Worm (Caenorhabditis elegans) whole organism, L1 larva: ENCODE measurements around the gene F54H12.10.

ENCODE experiments used
- C04F5.9 ChIP-seq: sonication (generic microtip); optimal IDR thresholded peaks from 2 replicates; lab custom pipeline; 2016; ENCODE audit warnings: missing genetic modification characterization, missing compliant biosample characterization
- aha-1 ChIP-seq: fragments of 150-350 bp; optimal IDR thresholded peaks from 2 replicates; lab custom pipeline; 2014; ENCODE audit warnings: missing biosample characterization, missing genetic modification characterization
- blmp-1 ChIP-seq: fragments of 150-350 bp; optimal IDR thresholded peaks from 2 replicates; lab custom pipeline; 2014; ENCODE audit warnings: missing biosample characterization, missing genetic modification characterization
- dpl-1 ChIP-seq, 3 experiments: fragments of 150-350 bp in 2 of 3; sonication (generic microtip) in 1 of 3; optimal IDR thresholded peaks; 2 replicates each; lab custom pipeline; 2014 to 2017; ENCODE audit warnings: missing biosample characterization in 3 of 3, missing genetic modification characterization in 3 of 3, missing genetic modification reagents in 3 of 3
- efl-1 ChIP-seq, 4 experiments: fragments of 150-350 bp; optimal IDR thresholded peaks in 3 of 4; peaks in 1 of 4; 1 replicate in 1 of 4; 2 replicates in 3 of 4; lab custom pipeline; 2014; ENCODE audit warnings: missing biosample characterization in 2 of 4, missing genetic modification characterization in 2 of 4, missing genetic modification reagents in 2 of 4
- elt-3 ChIP-seq, 6 experiments: fragments of 150-350 bp in 1 of 6; sonication (generic microtip); optimal IDR thresholded peaks; 2 replicates each; lab custom pipeline; 2017 to 2018; ENCODE audit warnings: missing biosample characterization in 6 of 6, missing genetic modification characterization in 6 of 6, inconsistent platforms in 1 of 6
- fos-1 ChIP-seq: fragments of 150-350 bp; optimal IDR thresholded peaks from 2 replicates; lab custom pipeline; 2014; ENCODE audit warnings: missing biosample characterization, missing genetic modification characterization
- lin-14 ChIP-seq: fragments of 200-800 bp; sonication (Bioruptor generic); optimal IDR thresholded peaks from 2 replicates; lab custom pipeline; 2018; ENCODE audit warnings: mild to moderate bottlenecking, missing genetic modification characterization, moderate library complexity, missing compliant biosample characterization
- lin-35 ChIP-seq, 2 experiments: fragments of 150-350 bp; optimal IDR thresholded peaks; 2 replicates each; lab custom pipeline; 2014; ENCODE audit warnings: missing biosample characterization in 2 of 2, missing genetic modification characterization in 2 of 2, missing genetic modification reagents in 2 of 2
- lin-39 ChIP-seq: fragments of 150-350 bp; optimal IDR thresholded peaks from 2 replicates; lab custom pipeline; 2014; ENCODE audit warnings: missing biosample characterization, missing genetic modification reagents, missing genetic modification characterization
- lsy-2 ChIP-seq, 2 experiments: fragments of 150-350 bp; optimal IDR thresholded peaks; 2 replicates each; lab custom pipeline; 2014; ENCODE audit warnings: missing biosample characterization in 2 of 2, missing genetic modification characterization in 2 of 2
- mdl-1 ChIP-seq, 2 experiments: fragments of 150-350 bp; optimal IDR thresholded peaks; 2 replicates each; lab custom pipeline; 2014 to 2017; ENCODE audit warnings: missing biosample characterization in 2 of 2, missing genetic modification characterization in 2 of 2, inconsistent platforms in 1 of 2
- mep-1 ChIP-seq: fragments of 150-350 bp; optimal IDR thresholded peaks from 2 replicates; lab custom pipeline; 2014; ENCODE audit warnings: missing biosample characterization, missing genetic modification characterization
- nhr-20 ChIP-seq: sonication (generic microtip); optimal IDR thresholded peaks from 2 replicates; lab custom pipeline; 2016; ENCODE audit warnings: mild to moderate bottlenecking, missing genetic modification characterization, missing compliant biosample characterization
- nhr-85 ChIP-seq: sonication (generic microtip); peaks from one replicate; lab custom pipeline; 2016; ENCODE audit warnings: missing genetic modification characterization, inconsistent platforms, missing compliant biosample characterization
- nhr-90 ChIP-seq: sonication (generic microtip); optimal IDR thresholded peaks from 2 replicates; lab custom pipeline; 2016; ENCODE audit warnings: mild to moderate bottlenecking, missing genetic modification characterization, missing compliant biosample characterization; ENCODE audit not compliant: poor library complexity
- skn-1 ChIP-seq: fragments of 150-350 bp; optimal IDR thresholded peaks from 2 replicates; lab custom pipeline; 2014; ENCODE audit warnings: missing biosample characterization, missing genetic modification characterization
- snu-23 ChIP-seq: sonication (generic microtip); optimal IDR thresholded peaks from 2 replicates; lab custom pipeline; 2016; ENCODE audit warnings: missing genetic modification characterization, missing compliant biosample characterization
- unc-30 ChIP-seq: sonication (generic microtip); optimal IDR thresholded peaks from 2 replicates; lab custom pipeline; 2017; ENCODE audit warnings: missing biosample characterization, missing genetic modification characterization

The F54H12.10 gene

DNA sequence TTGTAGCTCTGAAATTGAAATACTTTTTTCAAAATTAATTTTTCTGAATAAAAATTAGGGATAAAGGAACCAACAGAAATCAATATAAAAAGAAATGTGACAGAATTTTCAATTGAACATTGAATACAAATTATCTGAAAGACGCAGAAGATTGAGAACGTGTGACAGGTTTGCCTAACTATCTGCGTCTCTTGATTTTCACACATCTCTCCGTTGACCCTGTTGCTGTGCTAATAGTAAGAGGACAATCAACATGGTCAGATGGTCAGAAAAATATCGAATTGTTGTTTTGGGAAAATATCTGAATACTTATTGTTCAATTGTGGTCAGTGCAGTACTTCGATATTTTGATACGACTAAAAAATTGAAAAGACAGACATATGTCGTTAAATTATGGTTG lies 47.2 kb downstream of the F54H12.10 start, which contains the start of gene ZK688.7:
Gene ZK688.7, minus strand, starts transcription at position 14 of the 400 bp plus-strand sequence.
- TF ChIP-seq unc-30 (tag; lab: Kevin White, UChicago) (no peak), mep-1 (peak; percentile 51), C04F5.9 (tag; lab: Kevin White, UChicago) (no peak), lsy-2 (tag; optimal IDR thresholded peaks at IDR 0.05; lab: Kevin White, UChicago) (peak in 1 of 2 experiments; percentile 15), elt-3 (tag; optimal IDR thresholded peaks at IDR 0.05; lab: Kevin White, UChicago) (peak in 1 of 6 experiments; percentile 63), dpl-1 (GFP tag; optimal IDR thresholded peaks at IDR 0.05; lab: Kevin White, UChicago) (peak; percentile 8 to 34 (median 33)), lin-35 (GFP tag; optimal IDR thresholded peaks at IDR 0.05; lab: Kevin White, UChicago) (peak in 1 of 2 experiments; percentile 68), lin-14 (peak; percentile 81), snu-23 (GFP tag; lab: Kevin White, UChicago) (peak; percentile 70), nhr-85 (tag; lab: Kevin White, UChicago) (peak; percentile 66), nhr-90 (tag; lab: Kevin White, UChicago) (peak; percentile 11), efl-1 (optimal IDR thresholded peaks at IDR 0.05; lab: Kevin White, UChicago) (peak; percentile 1 to 30), efl-1 (GFP tag; optimal IDR thresholded peaks at IDR 0.05 in 1 of 2; lab: Kevin White, UChicago) (peak; percentile 19 to 71), aha-1 (tag; lab: Kevin White, UChicago) (no peak), nhr-20 (tag; lab: Kevin White, UChicago) (peak; percentile 57), mdl-1 (tag; optimal IDR thresholded peaks at IDR 0.05; lab: Kevin White, UChicago) (peak in 1 of 2 experiments; percentile 15), skn-1 (no peak), blmp-1 (tag; lab: Kevin White, UChicago) (peak; percentile 37), fos-1 (tag; lab: Kevin White, UChicago) (no peak), lin-39 (tag; lab: Kevin White, UChicago) (no peak)
- TF ChIP-seq, all 84 proteins: peak for 13

- TF ChIP-seq efl-1 (optimal IDR thresholded peaks at IDR 0.05; lab: Kevin White, UChicago) (no peak), efl-1 (GFP tag; optimal IDR thresholded peaks at IDR 0.05 in 1 of 2; lab: Kevin White, UChicago) (peak in 1 of 2 experiments; percentile 52), snu-23 (GFP tag; lab: Kevin White, UChicago) (no peak)
- TF ChIP-seq, all 84 proteins: peak for 1
Measured at ce11 chrIII:7909263-7909662, 49.5 kb downstream of the F54H12.10 start, which contains the start of gene ZK688.1. ZK688.1 (plus strand) TSS chrIII:7909563.
